Worm (Caenorhabditis elegans) whole organism, early embryonic: ENCODE results near the gene sulp-8.

Experiments used
- B0310.2 ChIP-seq: sonication (generic microtip); optimal IDR thresholded peaks from 2 replicates; lab custom pipeline; 2016; ENCODE audit warnings: mild to moderate bottlenecking, missing genetic modification characterization, missing compliant biosample characterization
- F13C5.2 ChIP-seq: sonication (generic microtip); optimal IDR thresholded peaks from 2 replicates; lab custom pipeline; 2017; ENCODE audit warnings: mild to moderate bottlenecking, missing genetic modification characterization, inconsistent platforms, missing compliant biosample characterization
- aly-1 ChIP-seq: sonication (generic microtip); optimal IDR thresholded peaks from 2 replicates; lab custom pipeline; 2016; ENCODE audit warnings: missing genetic modification characterization, missing compliant biosample characterization
- ama-1 ChIP-seq: fragments of 150-350 bp; optimal IDR thresholded peaks from 2 replicates; lab custom pipeline; 2014
- ceh-13 ChIP-seq: fragments of 200-800 bp; sonication (Bioruptor generic); optimal IDR thresholded peaks from 2 replicates; lab custom pipeline; 2018; ENCODE audit warnings: mild to moderate bottlenecking, missing genetic modification characterization, missing compliant biosample characterization
- ceh-36 ChIP-seq: sonication (generic microtip); optimal IDR thresholded peaks from 2 replicates; lab custom pipeline; 2016; ENCODE audit warnings: missing genetic modification characterization, inconsistent platforms, missing compliant biosample characterization
- ets-7 ChIP-seq: sonication (generic microtip); optimal IDR thresholded peaks from 2 replicates; lab custom pipeline; 2016; ENCODE audit warnings: missing genotype, missing genetic modification characterization, missing compliant biosample characterization
- flt-1 ChIP-seq: fragments of 200-800 bp; sonication (Bioruptor generic); IDR thresholded peaks from 2 replicates; pipeline ENCODE4 v1.3.6; 2022; ENCODE audit warnings: missing genetic modification characterization, missing compliant biosample characterization
- hmbx-1 ChIP-seq: sonication (generic microtip); optimal IDR thresholded peaks from 2 replicates; lab custom pipeline; 2016; ENCODE audit warnings: mild to moderate bottlenecking, missing genetic modification characterization, missing compliant biosample characterization
- hmg-4 ChIP-seq: fragments of 200-800 bp; sonication (Bioruptor generic); optimal IDR thresholded peaks from 2 replicates; lab custom pipeline; 2018; ENCODE audit warnings: mild to moderate bottlenecking, missing genetic modification characterization, missing compliant biosample characterization
- hnd-1 ChIP-seq: sonication (generic microtip); optimal IDR thresholded peaks from 2 replicates; lab custom pipeline; 2016; ENCODE audit warnings: missing genetic modification characterization, missing compliant biosample characterization
- pes-1 ChIP-seq: fragments of 200-800 bp; sonication (Bioruptor generic); IDR thresholded peaks from 2 replicates; pipeline ENCODE4 v1.3.6; 2022; ENCODE audit warnings: missing genetic modification reagents, missing genetic modification characterization, missing compliant biosample characterization
- scrt-1 ChIP-seq: fragments of 200-800 bp; sonication (Bioruptor generic); IDR thresholded peaks from 2 replicates; pipeline ENCODE4 v1.3.6; 2022; ENCODE audit warnings: missing genetic modification characterization, missing compliant biosample characterization
- sea-1 ChIP-seq: fragments of 200-800 bp; sonication (Bioruptor generic); conservative IDR thresholded peaks from 2 replicates; pipeline ENCODE4 v1.3.6; 2022; ENCODE audit warnings: missing genetic modification characterization, missing compliant biosample characterization
- tbx-11 ChIP-seq: fragments of 200-800 bp; sonication (Bioruptor generic); IDR thresholded peaks from 2 replicates; pipeline ENCODE4 v1.3.6; 2022; ENCODE audit warnings: missing genetic modification characterization, missing compliant biosample characterization
- tbx-37 ChIP-seq: fragments of 200-800 bp; sonication (Bioruptor generic); conservative IDR thresholded peaks from 2 replicates; pipeline ENCODE4 v1.3.6; 2022; ENCODE audit warnings: missing genetic modification reagents, missing genetic modification characterization, missing compliant biosample characterization
- tra-4 ChIP-seq: sonication (generic microtip); optimal IDR thresholded peaks from 2 replicates; lab custom pipeline; 2017; ENCODE audit warnings: missing genetic modification characterization, missing compliant biosample characterization

sulp-8 gene

ce11 chrV:9692649-9693112 lies 19.2 kb upstream of the sulp-8 start, which contains the start of gene ZK287.7:
ZK287.7 (plus strand) TSS chrV:9693062.
- TF ChIP-seq ets-7, result no peak
- no peak for TF ChIP-seq ceh-13 (GFP tag; lab: Kevin White, UChicago)
- TF ChIP-seq hmg-4, result no peak
- no peak for TF ChIP-seq hmbx-1 (tag; lab: Kevin White, UChicago)
- TF ChIP-seq hnd-1 (tag; lab: Kevin White, UChicago), result no peak
- TF ChIP-seq scrt-1 (GFP tag; lab: Robert Waterston, UW), result no peak
- TF ChIP-seq B0310.2 (tag; lab: Kevin White, UChicago), result no peak
- no peak for TF ChIP-seq aly-1 (tag; lab: Kevin White, UChicago)
- TF ChIP-seq sea-1 (GFP tag; lab: Robert Waterston, UW), result no peak
- TF ChIP-seq flt-1, result no peak
- no peak for TF ChIP-seq pes-1
- no peak for TF ChIP-seq tbx-37
- TF ChIP-seq tra-4, result no peak

ce11 chrV:9692109-9692581 lies 18.7 kb upstream of the sulp-8 start, which contains the start of gene ztf-9:
ztf-9 (minus strand) TSS chrV:9692159.
- peak; percentile 72 for TF ChIP-seq hmg-4
- TF ChIP-seq hnd-1 (tag; lab: Kevin White, UChicago), result no peak
- TF ChIP-seq F13C5.2 (tag; lab: Kevin White, UChicago), result peak; percentile 19

ce11 chrV:9690728-9691127 lies 17.3 kb upstream of the sulp-8 start:
- no peak for TF ChIP-seq hmg-4
- TF ChIP-seq F13C5.2 (tag; lab: Kevin White, UChicago), result peak; percentile 55
- no peak for TF ChIP-seq tra-4
- TF ChIP-seq ama-1 (lab: Kevin White, UChicago), result no peak
- no peak for TF ChIP-seq scrt-1 (GFP tag; lab: Robert Waterston, UW)
- TF ChIP-seq ceh-13 (GFP tag; lab: Kevin White, UChicago), result no peak
- TF ChIP-seq ets-7, result no peak

- TF ChIP-seq hnd-1 (tag; lab: Kevin White, UChicago), result no peak
- no peak for TF ChIP-seq ceh-36 (tag; lab: Kevin White, UChicago)
- no peak for TF ChIP-seq scrt-1 (GFP tag; lab: Robert Waterston, UW)
- no peak for TF ChIP-seq hmbx-1 (tag; lab: Kevin White, UChicago)
- no peak for TF ChIP-seq aly-1 (tag; lab: Kevin White, UChicago)
- TF ChIP-seq flt-1, result no peak
- TF ChIP-seq tbx-37, result no peak
- no peak for TF ChIP-seq B0310.2 (tag; lab: Kevin White, UChicago)
- TF ChIP-seq hmg-4, result no peak
- TF ChIP-seq ama-1 (lab: Kevin White, UChicago), result no peak
- no peak for TF ChIP-seq ceh-13 (GFP tag; lab: Kevin White, UChicago)
- no peak for TF ChIP-seq tbx-11 (GFP tag; lab: Robert Waterston, UW)
- TF ChIP-seq ets-7, result no peak
- no peak for TF ChIP-seq F13C5.2 (tag; lab: Kevin White, UChicago)
These were observed 16.7 kb upstream of the sulp-8 start, which contains the start of gene rbx-1 for ce11 chrV:9690099-9690572. rbx-1 (minus strand) TSS chrV:9690522.

- TF ChIP-seq B0310.2 (tag; lab: Kevin White, UChicago) (no peak), aly-1 (tag; lab: Kevin White, UChicago) (no peak)
These were observed 15.9 kb upstream of the sulp-8 start for ce11 chrV:9689364-9689763.

- TF ChIP-seq tra-4 (no peak), flt-1 (no peak), ceh-13 (GFP tag; lab: Kevin White, UChicago) (no peak), B0310.2 (tag; lab: Kevin White, UChicago) (no peak), pes-1 (no peak), aly-1 (tag; lab: Kevin White, UChicago) (no peak), ets-7 (no peak), hnd-1 (tag; lab: Kevin White, UChicago) (no peak), tbx-37 (no peak), ama-1 (lab: Kevin White, UChicago) (no peak), sea-1 (GFP tag; lab: Robert Waterston, UW) (no peak), F13C5.2 (tag; lab: Kevin White, UChicago) (no peak), ceh-36 (tag; lab: Kevin White, UChicago) (no peak), tbx-11 (GFP tag; lab: Robert Waterston, UW) (no peak), hmbx-1 (tag; lab: Kevin White, UChicago) (no peak), scrt-1 (GFP tag; lab: Robert Waterston, UW) (no peak)
These were observed 12.1 kb upstream of the sulp-8 start, which contains the start of gene ZK287.4 for ce11 chrV:9685559-9685958. ZK287.4 (minus strand) TSS chrV:9685659.

ce11 chrV:9680260-9680659 lies 6.8 kb upstream of the sulp-8 start:
- TF ChIP-seq hmbx-1 (tag; lab: Kevin White, UChicago) (no peak), B0310.2 (tag; lab: Kevin White, UChicago) (no peak), pes-1 (no peak), scrt-1 (GFP tag; lab: Robert Waterston, UW) (no peak), ama-1 (lab: Kevin White, UChicago) (no peak), ceh-13 (GFP tag; lab: Kevin White, UChicago) (no peak), aly-1 (tag; lab: Kevin White, UChicago) (no peak), tbx-37 (no peak), ceh-36 (tag; lab: Kevin White, UChicago) (no peak), ets-7 (no peak), hmg-4 (no peak), hnd-1 (tag; lab: Kevin White, UChicago) (no peak), tra-4 (no peak), F13C5.2 (tag; lab: Kevin White, UChicago) (no peak), flt-1 (no peak), tbx-11 (GFP tag; lab: Robert Waterston, UW) (no peak)

- TF ChIP-seq tbx-37 (no peak), F13C5.2 (tag; lab: Kevin White, UChicago) (no peak), flt-1 (no peak), tbx-11 (GFP tag; lab: Robert Waterston, UW) (no peak), hmg-4 (no peak), pes-1 (no peak), hmbx-1 (tag; lab: Kevin White, UChicago) (no peak), tra-4 (no peak), ama-1 (lab: Kevin White, UChicago) (no peak), ceh-36 (tag; lab: Kevin White, UChicago) (no peak), hnd-1 (tag; lab: Kevin White, UChicago) (no peak), sea-1 (GFP tag; lab: Robert Waterston, UW) (no peak), scrt-1 (GFP tag; lab: Robert Waterston, UW) (no peak), ets-7 (no peak), B0310.2 (tag; lab: Kevin White, UChicago) (no peak), ceh-13 (GFP tag; lab: Kevin White, UChicago) (no peak), aly-1 (tag; lab: Kevin White, UChicago) (no peak)
These were observed 5.7 kb upstream of the sulp-8 start, which contains the start of gene ZK287.9 for ce11 chrV:9679166-9679565. ZK287.9 (plus strand) TSS chrV:9679357.
